Fruit fly (Drosophila melanogaster) whole organism, embryonic: ENCODE results near the gene Svil.

Source experiments
- Dfd ChIP-seq, 2 experiments: fragments of >200 bp; optimal IDR thresholded peaks; 2 replicates each; lab custom pipeline; 2017; ENCODE audit warnings: missing biosample characterization in 2 of 2, missing genetic modification characterization in 2 of 2
- Opbp ChIP-seq: fragments of 200-800 bp; sonication (Bioruptor generic); IDR thresholded peaks from 3 replicates; pipeline ENCODE4 v1.3.6; 2022; ENCODE audit warnings: missing biosample characterization, missing genetic modification characterization; ENCODE audit not compliant: partially characterized antibody

DNA sequence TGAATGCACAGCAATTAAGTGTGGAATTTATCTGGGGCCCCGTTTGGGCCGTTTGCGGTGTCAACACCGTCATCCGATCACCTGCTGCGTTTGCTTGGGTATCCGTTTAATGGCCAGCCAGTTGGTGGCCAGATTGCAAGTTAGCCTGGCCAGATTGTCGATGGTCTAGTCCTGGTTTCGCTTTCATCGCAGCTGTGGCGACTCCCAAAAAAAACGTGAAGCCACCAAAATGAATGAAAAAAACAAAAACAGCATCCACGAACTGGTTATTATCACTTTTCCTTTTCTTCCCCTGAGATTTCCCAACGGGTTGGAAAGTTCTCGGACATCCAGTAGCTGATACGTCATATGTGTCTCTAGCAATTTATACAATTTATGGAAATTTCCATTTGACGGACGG lies 60.1 kb downstream of the Svil start:
- TF ChIP-seq Opbp (GFP tag; lab: Robert Waterston, UW) (no peak), Dfd (GFP tag; optimal IDR thresholded peaks at IDR 0.05; lab: Kevin White, UChicago) (no peak)
